Fruit fly (Drosophila melanogaster): ENCODE data around the gene CG32572.

Gene CG32572

dm6 chrX:16691440-16691839, 29.5 kb upstream of the CG32572 start (continued):
- TF ChIP-seq ATbp (GFP tag; optimal IDR thresholded peaks at IDR 0.05) (peak; percentile 89), CG31365 (tag; optimal IDR thresholded peaks at IDR 0.05) (peak; percentile 61), CG4424 (GFP tag; optimal IDR thresholded peaks at IDR 0.05) (peak; percentile 84), Bteb2 (GFP tag; optimal IDR thresholded peaks at IDR 0.05) (peak; percentile 67), CG34422 (GFP tag; IDR thresholded peaks at IDR 0.05) (peak; percentile 83; the same call in 2 of the 3 replicates), Bgb (GFP tag; IDR thresholded peaks at IDR 0.05; ENCODE audit: partially characterized antibody) (no peak), oc (tag; optimal IDR thresholded peaks at IDR 0.05) (peak; percentile 85), shn (GFP tag; optimal IDR thresholded peaks at IDR 0.05) (peak; percentile 74), exex (tag; optimal IDR thresholded peaks at IDR 0.05) (no peak), ems (GFP tag; optimal IDR thresholded peaks at IDR 0.05) (peak; percentile 87), mirr (GFP tag; optimal IDR thresholded peaks at IDR 0.05) (no peak), Oaz (GFP tag; IDR thresholded peaks at IDR 0.05) (peak; percentile 70), CG17361 (GFP tag; IDR thresholded peaks at IDR 0.05) (peak; percentile 85), schlank (tag; optimal IDR thresholded peaks at IDR 0.05) (peak; percentile 37), Poxn (GFP tag; IDR thresholded peaks at IDR 0.05) (no peak), CG7372 (GFP tag; IDR thresholded peaks at IDR 0.05) (peak; percentile 74; the same call in 1 of the 2 replicates), CG12299 (tag; optimal IDR thresholded peaks at IDR 0.05) (peak; percentile 42), ci (GFP tag; IDR thresholded peaks at IDR 0.05) (peak; percentile 97), h (optimal IDR thresholded peaks at IDR 0.05) (no peak), B-H2 (GFP tag; optimal IDR thresholded peaks at IDR 0.05) (no peak), gfzf (GFP tag; optimal IDR thresholded peaks at IDR 0.05) (no peak), esg (GFP tag; conservative IDR thresholded peaks at IDR 0.05) (peak; percentile 86), BtbVII (GFP tag; optimal IDR thresholded peaks at IDR 0.05) (peak; percentile 43), CG11695 (GFP tag; IDR thresholded peaks at IDR 0.05) (peak; percentile 83), fd64A (GFP tag; optimal IDR thresholded peaks at IDR 0.05) (peak; percentile 74), Xbp1 (GFP tag; optimal IDR thresholded peaks at IDR 0.05) (peak; percentile 90), CG1529 (GFP tag; optimal IDR thresholded peaks at IDR 0.05) (peak; percentile 88), CG10543 (GFP tag; optimal IDR thresholded peaks at IDR 0.05) (peak; percentile 7), fd96Cb (tag; optimal IDR thresholded peaks at IDR 0.05) (peak; percentile 89), CG16779 (GFP tag; IDR thresholded peaks at IDR 0.05) (peak; percentile 67; the same call in 1 of the 2 replicates), Aef1 (GFP tag; IDR thresholded peaks at IDR 0.05) (peak; percentile 80), CG8089 (GFP tag; optimal IDR thresholded peaks at IDR 0.05) (peak; percentile 74), Gug (GFP tag; IDR thresholded peaks at IDR 0.05) (peak; percentile 85), unpg (GFP tag; optimal IDR thresholded peaks at IDR 0.05) (peak; percentile 91), knrl (GFP tag; IDR thresholded peaks at IDR 0.05; ENCODE audit: partially characterized antibody) (no peak), GATAe (GFP tag; conservative IDR thresholded peaks at IDR 0.05) (no peak), disco-r (GFP tag; optimal IDR thresholded peaks at IDR 0.05) (peak; percentile 80), nerfin-1 (tag; optimal IDR thresholded peaks at IDR 0.05) (peak; percentile 76), Hmx (GFP tag; optimal IDR thresholded peaks at IDR 0.05) (no peak), CG1832 (GFP tag; optimal IDR thresholded peaks at IDR 0.05) (no peak), zen (tag; optimal IDR thresholded peaks at IDR 0.05) (peak; percentile 74), gem (tag; optimal IDR thresholded peaks at IDR 0.05) (peak; percentile 88), CG3726 (GFP tag; IDR thresholded peaks at IDR 0.05) (peak; percentile 84), fd3F (GFP tag; optimal IDR thresholded peaks at IDR 0.05) (peak; percentile 37), pros (GFP tag; optimal IDR thresholded peaks at IDR 0.05) (no peak), usp (GFP tag; optimal IDR thresholded peaks at IDR 0.05) (no peak), CG10209 (GFP tag; optimal IDR thresholded peaks at IDR 0.05) (peak; percentile 80), CG14014 (GFP tag; IDR thresholded peaks at IDR 0.05) (peak; percentile 86), Oli (tag; optimal IDR thresholded peaks at IDR 0.05) (peak; percentile 90), CG13775 (GFP tag; optimal IDR thresholded peaks at IDR 0.05) (peak; percentile 72), Hsf (GFP tag; optimal IDR thresholded peaks at IDR 0.05) (peak; percentile 86)
